Worm (Caenorhabditis elegans): Measurements from ENCODE around the gene mec-5.

ce11 chrX:15923440-15923839, 20.4 kb upstream of the mec-5 start, which contains the start of gene F31B9.3:
- TF ChIP-seq ama-1 (optimal IDR thresholded peaks at IDR 0.05) (no peak), mml-1 (tag; optimal IDR thresholded peaks at IDR 0.05) (no peak), ztf-11 (tag; optimal IDR thresholded peaks at IDR 0.05) (no peak), fkh-10 (GFP tag; optimal IDR thresholded peaks at IDR 0.05) (no peak), egl-27 (tag; optimal IDR thresholded peaks at IDR 0.05) (no peak), R02D3.7 (tag; optimal IDR thresholded peaks at IDR 0.05) (no peak), unc-62 (GFP tag; optimal IDR thresholded peaks at IDR 0.05) (no peak), elt-1 (tag; optimal IDR thresholded peaks at IDR 0.05) (no peak)
